Worm (Caenorhabditis elegans) whole organism, early embryonic: ENCODE results near the gene srh-220.

ENCODE experiments used
- B0310.2 ChIP-seq: sonication (generic microtip); optimal IDR thresholded peaks from 2 replicates; lab custom pipeline; 2016; ENCODE audit warnings: mild to moderate bottlenecking, missing genetic modification characterization, missing compliant biosample characterization
- F13C5.2 ChIP-seq: sonication (generic microtip); optimal IDR thresholded peaks from 2 replicates; lab custom pipeline; 2017; ENCODE audit warnings: mild to moderate bottlenecking, missing genetic modification characterization, inconsistent platforms, missing compliant biosample characterization
- aly-1 ChIP-seq: sonication (generic microtip); optimal IDR thresholded peaks from 2 replicates; lab custom pipeline; 2016; ENCODE audit warnings: missing genetic modification characterization, missing compliant biosample characterization
- ama-1 ChIP-seq: fragments of 150-350 bp; optimal IDR thresholded peaks from 2 replicates; lab custom pipeline; 2014
- ceh-13 ChIP-seq: fragments of 200-800 bp; sonication (Bioruptor generic); optimal IDR thresholded peaks from 2 replicates; lab custom pipeline; 2018; ENCODE audit warnings: mild to moderate bottlenecking, missing genetic modification characterization, missing compliant biosample characterization
- ceh-36 ChIP-seq: sonication (generic microtip); optimal IDR thresholded peaks from 2 replicates; lab custom pipeline; 2016; ENCODE audit warnings: missing genetic modification characterization, inconsistent platforms, missing compliant biosample characterization
- ets-7 ChIP-seq: sonication (generic microtip); optimal IDR thresholded peaks from 2 replicates; lab custom pipeline; 2016; ENCODE audit warnings: missing genotype, missing genetic modification characterization, missing compliant biosample characterization
- flt-1 ChIP-seq: fragments of 200-800 bp; sonication (Bioruptor generic); IDR thresholded peaks from 2 replicates; pipeline ENCODE4 v1.3.6; 2022; ENCODE audit warnings: missing genetic modification characterization, missing compliant biosample characterization
- hmbx-1 ChIP-seq: sonication (generic microtip); optimal IDR thresholded peaks from 2 replicates; lab custom pipeline; 2016; ENCODE audit warnings: mild to moderate bottlenecking, missing genetic modification characterization, missing compliant biosample characterization
- hmg-4 ChIP-seq: fragments of 200-800 bp; sonication (Bioruptor generic); optimal IDR thresholded peaks from 2 replicates; lab custom pipeline; 2018; ENCODE audit warnings: mild to moderate bottlenecking, missing genetic modification characterization, missing compliant biosample characterization
- hnd-1 ChIP-seq: sonication (generic microtip); optimal IDR thresholded peaks from 2 replicates; lab custom pipeline; 2016; ENCODE audit warnings: missing genetic modification characterization, missing compliant biosample characterization
- pes-1 ChIP-seq: fragments of 200-800 bp; sonication (Bioruptor generic); IDR thresholded peaks from 2 replicates; pipeline ENCODE4 v1.3.6; 2022; ENCODE audit warnings: missing genetic modification reagents, missing genetic modification characterization, missing compliant biosample characterization
- scrt-1 ChIP-seq: fragments of 200-800 bp; sonication (Bioruptor generic); IDR thresholded peaks from 2 replicates; pipeline ENCODE4 v1.3.6; 2022; ENCODE audit warnings: missing genetic modification characterization, missing compliant biosample characterization
- sea-1 ChIP-seq: fragments of 200-800 bp; sonication (Bioruptor generic); conservative IDR thresholded peaks from 2 replicates; pipeline ENCODE4 v1.3.6; 2022; ENCODE audit warnings: missing genetic modification characterization, missing compliant biosample characterization
- tbx-11 ChIP-seq: fragments of 200-800 bp; sonication (Bioruptor generic); IDR thresholded peaks from 2 replicates; pipeline ENCODE4 v1.3.6; 2022; ENCODE audit warnings: missing genetic modification characterization, missing compliant biosample characterization
- tbx-37 ChIP-seq: fragments of 200-800 bp; sonication (Bioruptor generic); conservative IDR thresholded peaks from 2 replicates; pipeline ENCODE4 v1.3.6; 2022; ENCODE audit warnings: missing genetic modification reagents, missing genetic modification characterization, missing compliant biosample characterization
- tra-4 ChIP-seq: sonication (generic microtip); optimal IDR thresholded peaks from 2 replicates; lab custom pipeline; 2017; ENCODE audit warnings: missing genetic modification characterization, missing compliant biosample characterization

Gene srh-220

ce11 chrIV:3963498-3963897, 14.3 kb downstream of the srh-220 start:
- TF ChIP-seq sea-1 (GFP tag; lab: Robert Waterston, UW) (no peak), aly-1 (tag; lab: Kevin White, UChicago) (no peak), tbx-11 (no peak), hmg-4 (GFP tag; lab: Kevin White, UChicago) (no peak), B0310.2 (tag; lab: Kevin White, UChicago) (no peak), ets-7 (tag; lab: Kevin White, UChicago) (no peak), pes-1 (GFP tag; lab: Robert Waterston, UW) (no peak), ceh-36 (tag; lab: Kevin White, UChicago) (no peak), ama-1 (no peak), scrt-1 (GFP tag; lab: Robert Waterston, UW) (no peak), hnd-1 (no peak), hmbx-1 (no peak), tra-4 (tag; lab: Kevin White, UChicago) (no peak)

- no peak for TF ChIP-seq ets-7 (tag; lab: Kevin White, UChicago)
- no peak for TF ChIP-seq tbx-11
- no peak for TF ChIP-seq ceh-36 (tag; lab: Kevin White, UChicago)
- no peak for TF ChIP-seq B0310.2 (tag; lab: Kevin White, UChicago)
- no peak for TF ChIP-seq ama-1
Observed at ce11 chrIV:3962584-3962983, 15.2 kb downstream of the srh-220 start, which contains the start of gene Y46C8AM.1. Y46C8AM.1 (plus strand) TSS chrIV:3962884.

ce11 chrIV:3960396-3960795, 17.4 kb downstream of the srh-220 start, which contains the start of gene clec-75:
clec-75 (plus strand) TSS chrIV:3960734.
- TF ChIP-seq tbx-11 (no peak), scrt-1 (GFP tag; lab: Robert Waterston, UW) (no peak), ceh-13 (GFP tag; lab: Kevin White, UChicago) (no peak), sea-1 (GFP tag; lab: Robert Waterston, UW) (no peak), hmbx-1 (no peak), F13C5.2 (tag; lab: Kevin White, UChicago) (no peak), hnd-1 (no peak), ets-7 (tag; lab: Kevin White, UChicago) (no peak), tbx-37 (GFP tag; lab: Robert Waterston, UW) (no peak), tra-4 (tag; lab: Kevin White, UChicago) (no peak), flt-1 (GFP tag; lab: Robert Waterston, UW) (no peak), aly-1 (tag; lab: Kevin White, UChicago) (no peak), hmg-4 (GFP tag; lab: Kevin White, UChicago) (no peak), B0310.2 (tag; lab: Kevin White, UChicago) (no peak)

- TF ChIP-seq scrt-1 (GFP tag; lab: Robert Waterston, UW), result no peak
- no peak for TF ChIP-seq ceh-36 (tag; lab: Kevin White, UChicago)
- no peak for TF ChIP-seq hmbx-1
- no peak for TF ChIP-seq tra-4 (tag; lab: Kevin White, UChicago)
- TF ChIP-seq ets-7 (tag; lab: Kevin White, UChicago), result no peak
- no peak for TF ChIP-seq flt-1 (GFP tag; lab: Robert Waterston, UW)
- no peak for TF ChIP-seq tbx-37 (GFP tag; lab: Robert Waterston, UW)
- no peak for TF ChIP-seq tbx-11
- no peak for TF ChIP-seq ceh-13 (GFP tag; lab: Kevin White, UChicago)
Observed at ce11 chrIV:3956705-3957104, 21.1 kb downstream of the srh-220 start, which contains the start of gene clec-74. clec-74 (plus strand) TSS chrIV:3957005.

- TF ChIP-seq tra-4 (tag; lab: Kevin White, UChicago), result no peak
- TF ChIP-seq hmbx-1, result no peak
- TF ChIP-seq scrt-1 (GFP tag; lab: Robert Waterston, UW), result no peak
- TF ChIP-seq tbx-37 (GFP tag; lab: Robert Waterston, UW), result no peak
- no peak for TF ChIP-seq ets-7 (tag; lab: Kevin White, UChicago)
Observed at ce11 chrIV:3956095-3956494, 21.7 kb downstream of the srh-220 start, which contains the start of gene clec-73. clec-73 (minus strand) TSS chrIV:3956195.

- 0 out of 2 replicates have a peak, but pooled peaks have one; percentile 32 for TF ChIP-seq scrt-1 (GFP tag; lab: Robert Waterston, UW)
Observed at ce11 chrIV:3947377-3947956, 30.3 kb downstream of the srh-220 start.

ce11 chrIV:3944459-3944858, 33.4 kb downstream of the srh-220 start, which contains the start of gene clec-72:
clec-72 (plus strand) TSS chrIV:3944816.
- TF ChIP-seq flt-1 (GFP tag; lab: Robert Waterston, UW) (no peak), tra-4 (tag; lab: Kevin White, UChicago) (no peak), hmg-4 (GFP tag; lab: Kevin White, UChicago) (no peak), hnd-1 (no peak), ets-7 (tag; lab: Kevin White, UChicago) (no peak), aly-1 (tag; lab: Kevin White, UChicago) (no peak), hmbx-1 (no peak), tbx-37 (GFP tag; lab: Robert Waterston, UW) (no peak), ceh-13 (GFP tag; lab: Kevin White, UChicago) (no peak), pes-1 (GFP tag; lab: Robert Waterston, UW) (no peak), sea-1 (GFP tag; lab: Robert Waterston, UW) (no peak), tbx-11 (no peak), ama-1 (no peak)

- TF ChIP-seq pes-1 (GFP tag; lab: Robert Waterston, UW) (no peak), ama-1 (no peak), aly-1 (tag; lab: Kevin White, UChicago) (no peak), flt-1 (GFP tag; lab: Robert Waterston, UW) (no peak), hmg-4 (GFP tag; lab: Kevin White, UChicago) (no peak), B0310.2 (tag; lab: Kevin White, UChicago) (no peak), hnd-1 (no peak), F13C5.2 (tag; lab: Kevin White, UChicago) (no peak), tbx-37 (GFP tag; lab: Robert Waterston, UW) (no peak), ceh-13 (GFP tag; lab: Kevin White, UChicago) (no peak), ceh-36 (tag; lab: Kevin White, UChicago) (no peak), ets-7 (tag; lab: Kevin White, UChicago) (no peak), tbx-11 (no peak), scrt-1 (GFP tag; lab: Robert Waterston, UW) (no peak), hmbx-1 (no peak), sea-1 (GFP tag; lab: Robert Waterston, UW) (no peak), tra-4 (tag; lab: Kevin White, UChicago) (no peak)
Observed at ce11 chrIV:3943003-3943402, 34.8 kb downstream of the srh-220 start, which contains the start of gene Y46C8AL.11. Y46C8AL.11 (plus strand) TSS chrIV:3943303.
